Worm (Caenorhabditis elegans) whole organism, early embryonic: Measurements from ENCODE around the gene dyf-2.

Source experiments
- B0310.2 ChIP-seq: sonication (generic microtip); optimal IDR thresholded peaks from 2 replicates; lab custom pipeline; 2016; ENCODE audit warnings: mild to moderate bottlenecking, missing genetic modification characterization, missing compliant biosample characterization
- F13C5.2 ChIP-seq: sonication (generic microtip); optimal IDR thresholded peaks from 2 replicates; lab custom pipeline; 2017; ENCODE audit warnings: mild to moderate bottlenecking, missing genetic modification characterization, inconsistent platforms, missing compliant biosample characterization
- aly-1 ChIP-seq: sonication (generic microtip); optimal IDR thresholded peaks from 2 replicates; lab custom pipeline; 2016; ENCODE audit warnings: missing genetic modification characterization, missing compliant biosample characterization
- ama-1 ChIP-seq: fragments of 150-350 bp; optimal IDR thresholded peaks from 2 replicates; lab custom pipeline; 2014
- ceh-36 ChIP-seq: sonication (generic microtip); optimal IDR thresholded peaks from 2 replicates; lab custom pipeline; 2016; ENCODE audit warnings: missing genetic modification characterization, inconsistent platforms, missing compliant biosample characterization
- flt-1 ChIP-seq: fragments of 200-800 bp; sonication (Bioruptor generic); IDR thresholded peaks from 2 replicates; pipeline ENCODE4 v1.3.6; 2022; ENCODE audit warnings: missing genetic modification characterization, missing compliant biosample characterization
- hmbx-1 ChIP-seq: sonication (generic microtip); optimal IDR thresholded peaks from 2 replicates; lab custom pipeline; 2016; ENCODE audit warnings: mild to moderate bottlenecking, missing genetic modification characterization, missing compliant biosample characterization
- hnd-1 ChIP-seq: sonication (generic microtip); optimal IDR thresholded peaks from 2 replicates; lab custom pipeline; 2016; ENCODE audit warnings: missing genetic modification characterization, missing compliant biosample characterization
- tbx-37 ChIP-seq: fragments of 200-800 bp; sonication (Bioruptor generic); conservative IDR thresholded peaks from 2 replicates; pipeline ENCODE4 v1.3.6; 2022; ENCODE audit warnings: missing genetic modification reagents, missing genetic modification characterization, missing compliant biosample characterization
- tra-4 ChIP-seq: sonication (generic microtip); optimal IDR thresholded peaks from 2 replicates; lab custom pipeline; 2017; ENCODE audit warnings: missing genetic modification characterization, missing compliant biosample characterization

DNA sequence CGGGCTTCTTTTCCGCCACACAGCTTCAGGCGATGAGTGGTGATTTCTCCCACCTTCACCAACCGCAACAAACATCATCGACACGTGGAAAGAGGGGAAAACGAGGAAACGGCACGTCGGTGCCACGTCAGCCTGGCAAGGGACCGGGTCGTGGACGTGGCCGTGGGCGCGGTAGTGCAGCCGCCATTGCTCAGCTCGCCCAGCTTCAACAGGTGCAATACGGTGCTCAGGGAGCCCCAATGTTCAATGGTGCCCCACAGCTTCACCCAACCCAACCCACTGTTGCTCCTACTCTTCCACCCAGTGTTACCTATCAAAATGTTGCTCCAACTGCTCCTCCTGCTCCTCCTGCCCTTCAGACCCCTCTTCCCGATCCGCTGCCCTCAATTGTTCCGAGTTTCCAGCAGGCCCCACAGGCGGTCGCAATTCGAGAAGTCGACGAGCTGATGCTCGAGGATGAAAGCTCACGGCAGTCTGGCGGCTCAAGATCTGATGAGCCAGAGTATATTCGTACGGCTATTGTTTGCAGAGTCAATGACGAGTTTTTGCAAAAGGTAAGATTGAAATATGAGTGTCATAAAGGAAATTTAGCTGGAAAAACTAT is 40.3 kb downstream of the dyf-2 start:
- TF ChIP-seq ceh-36 (tag; lab: Kevin White, UChicago) (no peak), ama-1 (no peak), tbx-37 (GFP tag; lab: Robert Waterston, UW) (no peak), B0310.2 (tag; lab: Kevin White, UChicago) (no peak), hmbx-1 (tag; lab: Kevin White, UChicago) (no peak), F13C5.2 (tag; lab: Kevin White, UChicago) (no peak), hnd-1 (tag; lab: Kevin White, UChicago) (no peak), tra-4 (tag; lab: Kevin White, UChicago) (no peak), flt-1 (GFP tag; lab: Robert Waterston, UW) (no peak), aly-1 (no peak)
